Worm (Caenorhabditis elegans): ENCODE measurements around the gene cest-19.

ce11 chrX:7035937-7036336, at the start of gene cest-19:
- no peak for TF ChIP-seq ets-7 (tag; optimal IDR thresholded peaks at IDR 0.05)
- no peak for TF ChIP-seq flt-1 (GFP tag; IDR thresholded peaks at IDR 0.05)
- no peak for TF ChIP-seq pes-1 (GFP tag; IDR thresholded peaks at IDR 0.05)
- TF ChIP-seq tra-4 (tag; optimal IDR thresholded peaks at IDR 0.05) = no peak
- TF ChIP-seq tbx-37 (GFP tag; conservative IDR thresholded peaks at IDR 0.05) = no peak
- no peak for TF ChIP-seq ama-1 (optimal IDR thresholded peaks at IDR 0.05)
- no peak for TF ChIP-seq tbx-11 (GFP tag; IDR thresholded peaks at IDR 0.05)
- TF ChIP-seq hnd-1 (tag; optimal IDR thresholded peaks at IDR 0.05) = no peak
- TF ChIP-seq F13C5.2 (tag; optimal IDR thresholded peaks at IDR 0.05) = no peak
- no peak for TF ChIP-seq hmbx-1 (tag; optimal IDR thresholded peaks at IDR 0.05)
- no peak for TF ChIP-seq aly-1 (tag; optimal IDR thresholded peaks at IDR 0.05)
- no peak for TF ChIP-seq hmg-4 (GFP tag; optimal IDR thresholded peaks at IDR 0.05)
- no peak for TF ChIP-seq ceh-36 (tag; optimal IDR thresholded peaks at IDR 0.05)
- no peak for TF ChIP-seq sea-1 (GFP tag; conservative IDR thresholded peaks at IDR 0.05)

All from whole organism, early embryonic.